Fruit fly (Drosophila melanogaster): ENCODE measurements around the gene Pus10.

Pus10 gene

DNA sequence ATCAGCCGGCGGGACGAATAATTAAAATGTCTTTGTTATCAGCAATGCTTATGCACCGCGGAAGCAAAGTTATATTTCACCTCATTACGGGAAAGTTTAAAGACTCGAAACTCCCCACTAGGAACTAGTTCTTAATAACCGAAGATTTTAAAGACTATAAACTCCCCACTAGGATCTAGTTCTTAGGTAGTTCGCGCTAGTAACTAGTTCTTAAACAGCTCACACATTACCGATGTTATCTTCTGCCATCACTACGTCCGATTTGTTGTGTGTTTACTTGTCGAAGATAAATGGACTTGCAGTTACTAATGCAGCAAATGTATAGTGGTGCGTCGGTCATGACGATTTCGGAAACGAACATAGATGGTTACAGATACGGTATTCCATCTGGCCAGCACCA, 12.0 kb downstream of the Pus10 start, which contains the start of the genes CG31974 and CG11454 (continued):
- TF ChIP-seq MBD-R2 (GFP tag; IDR thresholded peaks at IDR 0.05) (peak; percentile 76), CG11560 (tag; IDR thresholded peaks at IDR 0.05) (no peak), CG32767 (GFP tag; IDR thresholded peaks at IDR 0.05) (no peak), dpn (GFP tag; optimal IDR thresholded peaks at IDR 0.05) (peak in 1 of 2 experiments; percentile 7), CG12299 (tag; optimal IDR thresholded peaks at IDR 0.05) (no peak), CG2116 (GFP tag; optimal IDR thresholded peaks at IDR 0.05) (peak; percentile 29), CG17912 (GFP tag; optimal IDR thresholded peaks at IDR 0.05) (no peak), oc (tag; optimal IDR thresholded peaks at IDR 0.05) (no peak), Nf-YC (tag; optimal IDR thresholded peaks at IDR 0.05) (peak; percentile 9), CG15696 (tag; optimal IDR thresholded peaks at IDR 0.05) (no peak), peb (GFP tag; IDR thresholded peaks at IDR 0.05) (no peak), CG6813 (GFP tag; optimal IDR thresholded peaks at IDR 0.05) (no peak), CG1024 (GFP tag; IDR thresholded peaks at IDR 0.05) (no peak), seq (GFP tag; IDR thresholded peaks at IDR 0.05) (no peak), HmgD (GFP tag; optimal IDR thresholded peaks at IDR 0.05) (no peak), CG13624 (GFP tag; optimal IDR thresholded peaks at IDR 0.05) (peak; percentile 26), CG10147 (GFP tag; optimal IDR thresholded peaks at IDR 0.05) (no peak), pho (GFP tag; optimal IDR thresholded peaks at IDR 0.05) (no peak), Xbp1 (GFP tag; optimal IDR thresholded peaks at IDR 0.05) (no peak), run (tag; optimal IDR thresholded peaks at IDR 0.05) (no peak), Gug (GFP tag; IDR thresholded peaks at IDR 0.05) (no peak; the same call in 3 of the 4 replicates), luna (GFP tag; optimal IDR thresholded peaks at IDR 0.05) (no peak), ATbp (GFP tag; optimal IDR thresholded peaks at IDR 0.05) (no peak), CG15479 (GFP tag; optimal IDR thresholded peaks at IDR 0.05) (no peak), nom (GFP tag; optimal IDR thresholded peaks at IDR 0.05) (peak; percentile 2), caup (GFP tag; optimal IDR thresholded peaks at IDR 0.05; ENCODE audit: severe bottlenecking) (no peak), CG16813 (GFP tag; IDR thresholded peaks at IDR 0.05; ENCODE audit: partially characterized antibody) (peak; percentile 67; the same call in 2 of the 3 replicates), CG8359 (GFP tag; optimal IDR thresholded peaks at IDR 0.05; ENCODE audit: borderline replicate concordance) (no peak), wek (GFP tag; optimal IDR thresholded peaks at IDR 0.05) (peak; percentile 3), CG12236 (GFP tag; optimal IDR thresholded peaks at IDR 0.05) (no peak), Asciz (GFP tag; optimal IDR thresholded peaks at IDR 0.05) (no peak), ranshi (GFP tag; IDR thresholded peaks at IDR 0.05) (no peak), CG31224 (GFP tag; IDR thresholded peaks at IDR 0.05) (no peak), lbe (GFP tag; optimal IDR thresholded peaks at IDR 0.05) (no peak), otp (GFP tag; IDR thresholded peaks at IDR 0.05) (no peak), CG10654 (GFP tag; optimal IDR thresholded peaks at IDR 0.05) (no peak), Mrtf (GFP tag; IDR thresholded peaks at IDR 0.05) (no peak), grau (tag; optimal IDR thresholded peaks at IDR 0.05) (peak; percentile 21), CG13287 (GFP tag; IDR thresholded peaks at IDR 0.05; ENCODE audit: partially characterized antibody) (peak; percentile 97), ase (GFP tag; IDR thresholded peaks at IDR 0.05) (no peak), hb (GFP tag; IDR thresholded peaks at IDR 0.05; ENCODE audit: partially characterized antibody) (0 out of 3 replicates have a peak, but pooled peaks have one; percentile 64), Doc3 (GFP tag; IDR thresholded peaks at IDR 0.05; ENCODE audit: partially characterized antibody) (peak; percentile 87), dm (GFP tag; optimal IDR thresholded peaks at IDR 0.05) (no peak), CkIIα-i1 (GFP tag; IDR thresholded peaks at IDR 0.05) (no peak), CG7372 (GFP tag; IDR thresholded peaks at IDR 0.05) (no peak), knrl (GFP tag; IDR thresholded peaks at IDR 0.05; ENCODE audit: partially characterized antibody) (peak; percentile 87), E2f1 (GFP tag; IDR thresholded peaks at IDR 0.05) (no peak), dmrt11E (tag; optimal IDR thresholded peaks at IDR 0.05) (no peak), HLH3B (GFP tag; IDR thresholded peaks at IDR 0.05) (no peak), mirr (GFP tag; optimal IDR thresholded peaks at IDR 0.05) (peak; percentile 34), Gsc (GFP tag; IDR thresholded peaks at IDR 0.05) (no peak)

All from whole organism, embryonic.